Fruit fly (Drosophila melanogaster): ENCODE data around the gene CG33298.

The CG33298 gene

DNA sequence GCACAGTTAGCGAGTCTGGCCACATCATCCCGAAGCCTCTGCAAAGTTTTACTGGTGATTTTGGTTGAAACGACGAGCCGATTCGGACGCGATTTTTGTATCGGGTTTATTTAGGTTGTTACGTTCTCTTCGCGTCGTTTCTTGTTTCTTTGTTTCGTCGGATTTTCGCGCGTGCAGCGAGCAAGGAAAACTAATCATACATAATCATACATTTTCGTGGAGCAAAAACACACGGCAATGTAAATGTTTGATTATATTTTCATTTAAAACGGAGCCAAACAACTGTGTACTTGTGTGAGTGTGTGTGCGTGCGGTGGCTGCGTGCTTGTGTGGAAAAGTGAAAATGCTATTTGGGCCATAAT, at the start of gene CG33298:
Gene CG33298, plus strand, starts transcription at position 57 of the 362 bp plus-strand sequence.
- TF ChIP-seq sv (GFP tag; optimal IDR thresholded peaks at IDR 0.05) (no peak), Rel (GFP tag; optimal IDR thresholded peaks at IDR 0.05) (no peak), Rel (tag; optimal IDR thresholded peaks at IDR 0.05) (peak; percentile 89), Hnf4 (GFP tag; optimal IDR thresholded peaks at IDR 0.05) (peak; percentile 24), rgr (GFP tag; optimal IDR thresholded peaks at IDR 0.05) (peak; percentile 2), h (GFP tag; optimal IDR thresholded peaks at IDR 0.05) (peak; percentile 36)

DNA sequence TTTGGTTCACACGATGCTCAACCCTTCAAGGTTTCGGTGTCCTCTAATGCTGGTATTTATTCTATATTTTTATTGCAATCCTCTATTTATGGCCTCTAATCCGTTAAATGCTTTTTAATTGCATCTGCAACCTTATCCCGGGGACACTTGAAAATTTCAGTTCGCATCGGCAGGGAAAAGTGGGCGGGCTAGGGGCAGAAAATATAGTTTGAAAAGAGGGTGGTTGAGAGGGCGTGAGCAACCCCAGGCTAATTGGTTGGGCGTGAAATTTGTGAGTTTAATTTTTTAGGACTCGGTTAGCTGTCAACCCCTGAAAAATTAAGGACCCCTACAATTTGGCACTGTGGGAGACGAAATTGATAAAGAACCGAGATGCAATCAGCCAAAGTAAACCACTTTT, 49.5 kb upstream of the CG33298 start:
- TF ChIP-seq HLH106 (tag; optimal IDR thresholded peaks at IDR 0.05) (no peak), lola (GFP tag; optimal IDR thresholded peaks at IDR 0.05) (no peak)

DNA sequence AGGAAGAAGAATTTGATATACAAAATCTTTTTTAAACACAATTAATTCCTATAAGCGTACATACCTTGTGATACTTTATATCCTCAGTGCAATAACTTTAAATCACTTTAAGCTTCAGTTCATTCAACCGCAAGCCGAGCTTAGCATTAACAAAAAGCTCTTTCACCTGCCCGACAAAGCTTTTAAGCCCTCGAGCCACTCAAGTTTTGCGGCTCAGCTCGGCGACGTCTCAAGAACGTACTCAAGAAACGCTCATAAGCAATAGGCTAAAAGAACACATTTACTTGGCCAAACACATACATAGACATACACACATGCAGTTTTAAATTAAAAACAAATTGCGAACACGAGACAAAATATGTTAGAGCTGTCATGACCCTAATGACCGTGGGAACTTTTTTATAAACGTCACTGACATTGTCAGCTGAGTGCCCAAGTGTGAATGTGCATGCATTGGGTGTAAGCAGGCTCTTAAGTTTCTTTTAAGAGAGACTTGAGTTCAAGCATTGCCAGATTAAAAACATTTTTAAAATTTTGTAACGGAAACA, 48.8 kb upstream of the CG33298 start:
- TF ChIP-seq pan (optimal IDR thresholded peaks at IDR 0.05), result no peak

DNA sequence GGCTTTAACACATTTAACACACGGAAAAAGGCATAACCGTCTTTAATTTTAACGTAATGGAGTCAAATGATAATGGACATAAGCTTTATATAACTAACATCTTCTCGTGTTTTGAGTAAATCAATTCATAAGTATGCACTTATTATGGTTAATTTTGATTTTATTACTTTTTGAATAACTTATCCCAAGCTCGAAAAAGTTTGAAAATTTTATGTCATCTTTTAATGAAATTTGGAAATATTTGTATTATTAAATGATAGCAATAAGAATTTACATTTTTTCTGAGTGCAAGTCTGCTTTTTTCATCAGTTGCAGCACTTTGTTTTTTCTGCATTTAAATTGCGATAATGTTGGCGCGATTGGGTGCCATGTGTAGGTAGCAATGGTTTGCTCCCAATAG, 47.5 kb upstream of the CG33298 start:
- TF ChIP-seq ey (GFP tag; optimal IDR thresholded peaks at IDR 0.05), result peak; percentile 39
- TF ChIP-seq woc (GFP tag; optimal IDR thresholded peaks at IDR 0.05), result peak; percentile 13
- no peak for TF ChIP-seq Hr83 (GFP tag; optimal IDR thresholded peaks at IDR 0.05; ENCODE audit: poor library complexity, severe bottlenecking)
- TF ChIP-seq foxo (GFP tag; optimal IDR thresholded peaks at IDR 0.05), result peak in 1 of 2 experiments; percentile 36
- peak; percentile 2 for TF ChIP-seq HLH106 (tag; optimal IDR thresholded peaks at IDR 0.05)
- peak; percentile 55 for TF ChIP-seq h (GFP tag; optimal IDR thresholded peaks at IDR 0.05)
- peak; percentile 40 for TF ChIP-seq fru (GFP tag; optimal IDR thresholded peaks at IDR 0.05)
- peak; percentile 12 for TF ChIP-seq psq (GFP tag; optimal IDR thresholded peaks at IDR 0.05)
- peak; percentile 8 for TF ChIP-seq Hnf4 (GFP tag; optimal IDR thresholded peaks at IDR 0.05)
- TF ChIP-seq Sp1 (GFP tag; optimal IDR thresholded peaks at IDR 0.05), result peak; percentile 41
- peak; percentile 13 for TF ChIP-seq br (GFP tag; optimal IDR thresholded peaks at IDR 0.05)
- TF ChIP-seq GATAd (GFP tag; optimal IDR thresholded peaks at IDR 0.05), result no peak
- TF ChIP-seq CrebA (GFP tag; optimal IDR thresholded peaks at IDR 0.05; ENCODE audit: borderline replicate concordance), result no peak
- peak; percentile 19 for TF ChIP-seq OdsH (GFP tag; optimal IDR thresholded peaks at IDR 0.05)
- TF ChIP-seq rgr (GFP tag; optimal IDR thresholded peaks at IDR 0.05), result peak; percentile 59

DNA sequence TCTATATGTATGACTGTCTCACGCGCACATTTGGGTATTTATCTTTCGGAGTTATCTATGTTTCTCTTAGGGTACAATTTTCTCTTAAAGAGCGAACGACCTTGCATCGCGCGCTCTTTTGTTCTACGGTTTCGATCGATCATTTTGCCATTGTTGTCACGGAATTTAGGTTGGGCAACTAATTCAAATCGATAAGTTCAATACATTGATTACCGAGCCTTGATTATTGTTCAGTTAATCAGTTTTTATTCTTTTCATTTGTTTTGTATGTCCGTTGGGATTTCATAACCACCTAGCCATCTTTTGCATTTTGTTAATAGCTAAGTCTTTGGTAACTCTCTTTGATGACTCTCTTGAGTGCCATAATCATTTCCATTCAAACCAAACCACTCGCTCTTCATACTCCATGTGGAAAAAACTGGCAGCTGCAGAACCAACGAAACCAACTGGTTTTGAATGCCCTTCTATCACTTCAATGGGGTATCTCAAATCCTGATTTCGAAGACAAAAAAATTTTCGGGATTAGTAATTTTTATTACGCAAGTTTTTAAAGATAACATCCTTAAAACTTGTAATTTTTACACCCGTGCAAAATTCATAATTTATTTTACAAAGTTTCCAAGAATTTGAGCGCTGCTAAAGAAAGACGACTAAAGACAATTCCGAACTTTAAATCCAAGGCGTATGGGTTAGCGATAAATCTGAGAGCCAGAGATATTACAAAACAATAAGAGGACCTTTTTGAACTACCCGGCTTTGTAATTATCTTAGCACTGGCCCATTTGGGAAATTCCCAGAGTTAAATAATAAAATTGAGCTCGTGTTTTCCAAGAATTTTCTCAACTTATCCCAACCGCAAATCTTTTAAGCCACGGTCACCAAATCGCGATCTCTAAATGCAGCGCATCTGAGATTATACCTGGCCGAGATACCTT, 46.7 kb upstream of the CG33298 start:
- TF ChIP-seq dl (GFP tag; optimal IDR thresholded peaks at IDR 0.05; ENCODE audit: insufficient read depth in 1 of 2, partially characterized antibody in 2 of 2) (peak; percentile 9 to 19), Abd-B (GFP tag; optimal IDR thresholded peaks at IDR 0.05) (no peak), foxo (GFP tag; optimal IDR thresholded peaks at IDR 0.05) (peak in 1 of 2 experiments; percentile 10), Myc (optimal IDR thresholded peaks at IDR 0.05) (peak; percentile 71), CrebA (GFP tag; optimal IDR thresholded peaks at IDR 0.05; ENCODE audit: borderline replicate concordance) (peak; percentile 34), Hnf4 (GFP tag; optimal IDR thresholded peaks at IDR 0.05) (no peak), psq (GFP tag; optimal IDR thresholded peaks at IDR 0.05) (peak; percentile 33), ey (GFP tag; optimal IDR thresholded peaks at IDR 0.05) (peak; percentile 46), fru (GFP tag; optimal IDR thresholded peaks at IDR 0.05) (peak; percentile 41), HLH106 (tag; optimal IDR thresholded peaks at IDR 0.05) (peak; percentile 19), dmrt93B (GFP tag; optimal IDR thresholded peaks at IDR 0.05) (no peak)

DNA sequence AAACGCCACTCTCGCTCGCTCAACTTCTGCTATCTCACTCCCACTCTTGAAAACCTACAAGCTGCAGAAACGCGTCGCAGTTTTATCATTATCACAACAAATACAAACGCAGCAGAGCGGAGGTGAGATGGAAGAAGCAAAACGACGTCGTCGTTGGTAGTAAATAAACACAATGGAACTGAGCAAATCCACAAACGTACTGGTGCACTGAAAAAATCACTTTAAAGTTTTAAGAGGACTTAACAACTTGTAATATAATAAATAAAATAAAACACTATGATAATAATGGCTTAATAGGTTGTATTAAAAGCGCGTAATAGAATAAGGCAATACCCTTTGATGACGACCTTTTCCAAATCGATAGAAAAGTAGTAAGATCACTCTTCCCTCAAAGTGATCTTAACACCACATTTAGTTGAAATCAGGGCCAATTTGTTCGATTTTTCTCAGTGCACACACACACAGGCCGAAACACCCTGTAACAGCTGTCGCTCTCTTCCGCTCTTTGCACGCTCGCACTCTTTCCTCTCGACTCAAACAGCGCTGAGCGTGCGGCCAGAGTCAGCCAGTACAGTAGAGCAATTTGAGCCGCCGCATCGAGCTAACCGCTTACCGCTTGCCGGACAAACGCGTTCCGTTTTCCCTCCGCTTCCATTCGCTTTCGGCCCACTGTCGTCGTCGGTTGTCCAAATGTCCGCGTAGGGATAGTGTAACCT, 45.9 kb upstream of the CG33298 start:
- TF ChIP-seq Dif (GFP tag; optimal IDR thresholded peaks at IDR 0.05; ENCODE audit: partially characterized antibody) (peak; percentile 91), Dfd (GFP tag; optimal IDR thresholded peaks at IDR 0.05) (peak; percentile 92), CG9705 (GFP tag; optimal IDR thresholded peaks at IDR 0.05) (peak; percentile 97), Mio (GFP tag; optimal IDR thresholded peaks at IDR 0.05) (peak; percentile 15), Hr78 (GFP tag; optimal IDR thresholded peaks at IDR 0.05) (no peak), Hr83 (GFP tag; optimal IDR thresholded peaks at IDR 0.05; ENCODE audit: poor library complexity, severe bottlenecking) (peak; percentile 84), Myc (optimal IDR thresholded peaks at IDR 0.05) (no peak), lola (GFP tag; optimal IDR thresholded peaks at IDR 0.05) (no peak), Jra (GFP tag; optimal IDR thresholded peaks at IDR 0.05) (peak; percentile 37), fru (GFP tag; optimal IDR thresholded peaks at IDR 0.05) (peak; percentile 92), psq (GFP tag; optimal IDR thresholded peaks at IDR 0.05) (peak; percentile 96), sv (GFP tag; optimal IDR thresholded peaks at IDR 0.05) (peak; percentile 94), HLH106 (tag; optimal IDR thresholded peaks at IDR 0.05) (peak; percentile 98), woc (GFP tag; optimal IDR thresholded peaks at IDR 0.05) (peak; percentile 85), dmrt93B (GFP tag; optimal IDR thresholded peaks at IDR 0.05) (peak; percentile 96), sage (GFP tag; optimal IDR thresholded peaks at IDR 0.05) (peak; percentile 86), rgr (GFP tag; optimal IDR thresholded peaks at IDR 0.05) (peak; percentile 94), pan (optimal IDR thresholded peaks at IDR 0.05) (no peak), CrebA (GFP tag; optimal IDR thresholded peaks at IDR 0.05; ENCODE audit: borderline replicate concordance) (peak; percentile 85), h (GFP tag; optimal IDR thresholded peaks at IDR 0.05) (peak; percentile 94), OdsH (GFP tag; optimal IDR thresholded peaks at IDR 0.05) (peak; percentile 98), jim (GFP tag; optimal IDR thresholded peaks at IDR 0.05) (no peak), dsf (GFP tag; optimal IDR thresholded peaks at IDR 0.05; ENCODE audit: borderline replicate concordance) (peak; percentile 76), Abd-B (GFP tag; optimal IDR thresholded peaks at IDR 0.05) (no peak), GATAd (GFP tag; optimal IDR thresholded peaks at IDR 0.05) (peak; percentile 53)
